Worm (Caenorhabditis elegans): ENCODE results near the gene ceh-82.

Gene ceh-82

ce11 chrII:1722394-1722793 is 9.6 kb upstream of the ceh-82 start, which contains the start of the genes fbxb-5 and btb-8:
Gene fbxb-5 (minus strand): TSS chrII:1722494.
Gene btb-8 (plus strand): TSS chrII:1722770.
- TF ChIP-seq lsy-2 (tag; optimal IDR thresholded peaks at IDR 0.05) (no peak), ces-1 (GFP tag; optimal IDR thresholded peaks at IDR 0.05) (no peak)

DNA sequence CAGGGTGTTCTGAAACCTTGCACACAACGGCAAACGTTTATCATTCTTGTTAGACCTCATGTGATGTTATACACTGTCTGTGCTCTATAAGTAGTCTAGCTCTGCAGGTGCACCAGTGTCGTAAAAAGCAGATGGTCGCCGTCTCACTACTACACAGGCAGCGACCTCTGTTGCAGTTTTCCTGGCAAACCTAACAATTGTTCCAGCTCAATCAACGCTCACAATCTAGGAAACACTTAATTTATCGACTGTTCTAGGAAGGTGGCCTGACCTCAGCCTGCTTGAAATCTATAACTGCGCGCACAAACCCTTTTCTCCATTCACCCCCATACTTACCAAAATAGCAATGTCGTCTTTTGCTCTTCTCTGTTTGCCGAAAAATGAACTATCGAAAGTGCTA is 7.7 kb upstream of the ceh-82 start, which contains the start of gene fbxb-11:
Gene fbxb-11 (plus strand): TSS at position 301 of the 400 bp plus-strand sequence.
- no peak for TF ChIP-seq C04F5.9 (tag; optimal IDR thresholded peaks at IDR 0.05)
- TF ChIP-seq elt-2 (tag; optimal IDR thresholded peaks at IDR 0.05), result no peak
- no peak for TF ChIP-seq alr-1 (tag; optimal IDR thresholded peaks at IDR 0.05; ENCODE audit: borderline replicate concordance)
- no peak for TF ChIP-seq isw-1 (GFP tag; IDR thresholded peaks at IDR 0.05)
- TF ChIP-seq lsy-2 (tag; optimal IDR thresholded peaks at IDR 0.05), result no peak
- TF ChIP-seq C16A3.4 (tag; optimal IDR thresholded peaks at IDR 0.05), result no peak
- no peak for TF ChIP-seq ceh-63 (GFP tag; optimal IDR thresholded peaks at IDR 0.05)
- TF ChIP-seq Y116A8C.19 (tag; optimal IDR thresholded peaks at IDR 0.05; ENCODE audit: borderline replicate concordance), result no peak
- TF ChIP-seq nhr-12 (tag; optimal IDR thresholded peaks at IDR 0.05), result no peak
- no peak for TF ChIP-seq xbp-1 (tag; optimal IDR thresholded peaks at IDR 0.05)
- TF ChIP-seq hlh-4 (tag; optimal IDR thresholded peaks at IDR 0.05), result no peak
- no peak for TF ChIP-seq lin-14 (GFP tag; optimal IDR thresholded peaks at IDR 0.05)
- TF ChIP-seq mep-1 (tag; optimal IDR thresholded peaks at IDR 0.05), result no peak
- no peak for TF ChIP-seq elt-3 (tag; optimal IDR thresholded peaks at IDR 0.05)
- TF ChIP-seq fos-1 (tag; optimal IDR thresholded peaks at IDR 0.05), result no peak
- no peak for TF ChIP-seq nhr-77 (tag; optimal IDR thresholded peaks at IDR 0.05)
- TF ChIP-seq ceh-8 (GFP tag; optimal IDR thresholded peaks at IDR 0.05), result no peak
- TF ChIP-seq lin-35 (GFP tag; optimal IDR thresholded peaks at IDR 0.05), result no peak
- no peak for TF ChIP-seq dsc-1 (tag; optimal IDR thresholded peaks at IDR 0.05)
- TF ChIP-seq rnt-1 (tag; optimal IDR thresholded peaks at IDR 0.05), result no peak

DNA sequence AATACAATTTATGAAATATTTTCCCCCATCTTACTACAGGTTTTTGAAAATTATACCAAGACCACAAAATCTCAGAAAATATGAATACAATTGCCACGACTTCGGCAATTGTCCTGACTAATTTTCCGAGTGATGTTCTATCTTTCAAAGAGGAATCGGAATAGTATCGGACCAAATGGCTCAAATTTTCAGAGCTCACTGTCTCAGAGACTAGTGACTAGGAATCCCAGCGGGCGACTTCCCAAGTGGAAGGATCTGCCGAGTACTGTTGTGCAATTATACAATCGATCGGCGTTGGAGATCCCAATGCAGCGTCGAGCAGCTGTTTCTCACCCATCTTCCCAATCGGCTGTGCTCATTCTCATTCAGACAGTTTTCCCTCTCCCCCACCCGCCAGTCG is 6.3 kb upstream of the ceh-82 start, which contains the start of gene F45C12.17:
Gene F45C12.17 (plus strand): TSS at position 377 of the 400 bp plus-strand sequence.
- TF ChIP-seq ets-5 (GFP tag; IDR thresholded peaks at IDR 0.05) (no peak), pax-3 (tag; optimal IDR thresholded peaks at IDR 0.05) (no peak), ceh-88 (GFP tag; IDR thresholded peaks at IDR 0.05) (no peak), alr-1 (tag; optimal IDR thresholded peaks at IDR 0.05; ENCODE audit: borderline replicate concordance) (no peak), lir-3 (tag; optimal IDR thresholded peaks at IDR 0.05; ENCODE audit: poor library complexity) (no peak), lin-35 (GFP tag; optimal IDR thresholded peaks at IDR 0.05) (no peak), ztf-11 (tag; optimal IDR thresholded peaks at IDR 0.05) (no peak), swsn-7 (tag; optimal IDR thresholded peaks at IDR 0.05) (no peak), lin-15B (tag; optimal IDR thresholded peaks at IDR 0.05) (no peak), Y116A8C.19 (tag; optimal IDR thresholded peaks at IDR 0.05; ENCODE audit: borderline replicate concordance) (no peak), fkh-10 (GFP tag; optimal IDR thresholded peaks at IDR 0.05) (no peak), zag-1 (tag; optimal IDR thresholded peaks at IDR 0.05) (no peak), elt-2 (tag; optimal IDR thresholded peaks at IDR 0.05) (no peak), lin-13 (GFP tag; optimal IDR thresholded peaks at IDR 0.05) (no peak), nhr-19 (GFP tag; conservative IDR thresholded peaks at IDR 0.05) (no peak), C34B4.2 (tag; optimal IDR thresholded peaks at IDR 0.05) (no peak), grh-1 (GFP tag; IDR thresholded peaks at IDR 0.05) (no peak), snu-23 (GFP tag; optimal IDR thresholded peaks at IDR 0.05) (no peak), egl-27 (tag; optimal IDR thresholded peaks at IDR 0.05) (no peak), unc-86 (tag; optimal IDR thresholded peaks at IDR 0.05) (no peak)

DNA sequence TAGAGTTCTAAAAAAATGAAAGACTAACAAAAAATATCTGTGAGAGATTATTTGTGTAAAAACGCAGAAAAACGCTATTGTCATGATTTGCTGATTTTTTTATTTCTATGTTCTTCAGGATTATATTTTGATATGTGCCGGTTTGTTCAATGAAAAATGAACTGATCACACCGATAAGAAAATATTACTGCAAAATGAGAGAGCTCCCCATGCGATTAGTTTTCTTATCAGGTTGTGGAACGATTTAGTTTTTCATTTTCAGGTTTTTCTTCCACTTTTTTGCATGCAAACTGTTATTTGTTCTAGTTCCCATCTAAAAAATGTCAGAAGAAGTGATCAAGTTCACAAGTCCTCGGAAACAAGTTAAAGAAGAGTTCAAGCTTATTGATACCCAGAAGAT is 3.8 kb upstream of the ceh-82 start, which contains the start of gene btb-9:
Gene btb-9 (plus strand): TSS at position 254 of the 400 bp plus-strand sequence.
- TF ChIP-seq elt-2 (tag; optimal IDR thresholded peaks at IDR 0.05), result peak; percentile 86
- TF ChIP-seq alr-1 (tag; optimal IDR thresholded peaks at IDR 0.05; ENCODE audit: borderline replicate concordance), result no peak
- TF ChIP-seq unc-130 (tag; optimal IDR thresholded peaks at IDR 0.05), result no peak
- TF ChIP-seq lin-35 (GFP tag; optimal IDR thresholded peaks at IDR 0.05), result peak in 1 of 2 experiments; percentile 28
- TF ChIP-seq pqm-1 (tag; optimal IDR thresholded peaks at IDR 0.05), result peak; percentile 26
- TF ChIP-seq hpl-2 (GFP tag; optimal IDR thresholded peaks at IDR 0.05), result no peak

Data from whole organism, L1 larva.